Worm (Caenorhabditis elegans): Measurements from ENCODE around the gene B0432.9.

- TF ChIP-seq dao-5 (tag; optimal IDR thresholded peaks at IDR 0.05) (peak; percentile 32), W03F9.2 (tag; optimal IDR thresholded peaks at IDR 0.05) (peak; percentile 93), him-1 (tag; optimal IDR thresholded peaks at IDR 0.05) (peak; percentile 49)
Observed at ce11 chrII:255124-255523, 28.4 kb downstream of the B0432.9 start.

All from whole organism, L4/young adult.